Fruit fly (Drosophila melanogaster): Measurements from ENCODE around the gene CG10898.

Gene CG10898

dm6 chr3R:11557492-11557965 is at the start of gene CG10898:
TSS of gene CG10898 (plus strand) at chr3R:11557776.
- peak; percentile 76 for TF ChIP-seq CG32121 (GFP tag; IDR thresholded peaks at IDR 0.05)
- TF ChIP-seq D1 (tag; optimal IDR thresholded peaks at IDR 0.05), result peak; percentile 51
- peak; percentile 68 for TF ChIP-seq CG17806 (tag; optimal IDR thresholded peaks at IDR 0.05)
- peak; percentile 92 for TF ChIP-seq CG4496 (GFP tag; IDR thresholded peaks at IDR 0.05)
- TF ChIP-seq gl (tag; optimal IDR thresholded peaks at IDR 0.05), result no peak
- peak; percentile 81 for TF ChIP-seq CG12605 (GFP tag; IDR thresholded peaks at IDR 0.05)
- peak; percentile 71 for TF ChIP-seq Pif1A (GFP tag; optimal IDR thresholded peaks at IDR 0.05)
- TF ChIP-seq CG8159 (tag; optimal IDR thresholded peaks at IDR 0.05), result peak; percentile 68
- peak; percentile 75 for TF ChIP-seq fd96Ca (GFP tag; IDR thresholded peaks at IDR 0.05)
- peak; percentile 75 for TF ChIP-seq rn (GFP tag; IDR thresholded peaks at IDR 0.05)
- peak; percentile 43 for TF ChIP-seq Pif1B (GFP tag; optimal IDR thresholded peaks at IDR 0.05)
- peak; percentile 56 for TF ChIP-seq Snoo (tag; optimal IDR thresholded peaks at IDR 0.05)
- TF ChIP-seq CG15710 (tag; optimal IDR thresholded peaks at IDR 0.05), result peak; percentile 66
- peak; percentile 58 for TF ChIP-seq CG34367 (tag; optimal IDR thresholded peaks at IDR 0.05)
- TF ChIP-seq EcR (GFP tag; optimal IDR thresholded peaks at IDR 0.05), result no peak
- peak; percentile 71 for TF ChIP-seq CG14655 (GFP tag; optimal IDR thresholded peaks at IDR 0.05)
- TF ChIP-seq CG10348 (GFP tag; IDR thresholded peaks at IDR 0.05), result peak; percentile 38; the same call in 1 of the 2 replicates
- peak; percentile 83 for TF ChIP-seq Ets98B (GFP tag; IDR thresholded peaks at IDR 0.05)
- no peak for TF ChIP-seq CG13204 (GFP tag; optimal IDR thresholded peaks at IDR 0.05)
- peak; percentile 61 for TF ChIP-seq CG8301 (tag; optimal IDR thresholded peaks at IDR 0.05)
- peak; percentile 66 for TF ChIP-seq CG9948 (tag; optimal IDR thresholded peaks at IDR 0.05)

dm6 chr3R:11531893-11532292 is 25.7 kb upstream of the CG10898 start:
- TF ChIP-seq gl (tag; optimal IDR thresholded peaks at IDR 0.05), result no peak
- no peak for TF ChIP-seq EcR (GFP tag; optimal IDR thresholded peaks at IDR 0.05)
- TF ChIP-seq CG10348 (GFP tag; IDR thresholded peaks at IDR 0.05), result no peak
- no peak for TF ChIP-seq CG13204 (GFP tag; optimal IDR thresholded peaks at IDR 0.05)
- no peak for TF ChIP-seq D1 (tag; optimal IDR thresholded peaks at IDR 0.05)
- no peak for TF ChIP-seq CG8301 (tag; optimal IDR thresholded peaks at IDR 0.05)

- TF ChIP-seq Pif1B (GFP tag; optimal IDR thresholded peaks at IDR 0.05) (no peak), gl (tag; optimal IDR thresholded peaks at IDR 0.05) (no peak), CG13204 (GFP tag; optimal IDR thresholded peaks at IDR 0.05) (no peak)
Measured at dm6 chr3R:11542899-11543619, 14.5 kb upstream of the CG10898 start, which contains the start of gene dpr4. TSS of gene dpr4 (minus strand) at chr3R:11542949.

- TF ChIP-seq CG9948 (tag; optimal IDR thresholded peaks at IDR 0.05) (no peak), Pif1A (GFP tag; optimal IDR thresholded peaks at IDR 0.05) (no peak)
Measured at dm6 chr3R:11544150-11544549, 13.4 kb upstream of the CG10898 start.

- TF ChIP-seq CG4496 (GFP tag; IDR thresholded peaks at IDR 0.05) (no peak), rn (GFP tag; IDR thresholded peaks at IDR 0.05) (no peak), Pif1A (GFP tag; optimal IDR thresholded peaks at IDR 0.05) (no peak), CG15710 (tag; optimal IDR thresholded peaks at IDR 0.05) (no peak), fd96Ca (GFP tag; IDR thresholded peaks at IDR 0.05) (no peak), CG32121 (GFP tag; IDR thresholded peaks at IDR 0.05) (no peak)
Measured at dm6 chr3R:11551071-11551470, 6.5 kb upstream of the CG10898 start.

dm6 chr3R:11553845-11554244 is 3.7 kb upstream of the CG10898 start, which contains the start of gene CG14708:
TSS of gene CG14708 (plus strand) at chr3R:11554145.
- TF ChIP-seq CG9948 (tag; optimal IDR thresholded peaks at IDR 0.05) (no peak), CG14655 (GFP tag; optimal IDR thresholded peaks at IDR 0.05) (no peak), Pif1A (GFP tag; optimal IDR thresholded peaks at IDR 0.05) (no peak), CG17806 (tag; optimal IDR thresholded peaks at IDR 0.05) (no peak), Snoo (tag; optimal IDR thresholded peaks at IDR 0.05) (no peak), Pif1B (GFP tag; optimal IDR thresholded peaks at IDR 0.05) (no peak), gl (tag; optimal IDR thresholded peaks at IDR 0.05) (no peak), CG12605 (GFP tag; IDR thresholded peaks at IDR 0.05) (no peak), CG8159 (tag; optimal IDR thresholded peaks at IDR 0.05) (no peak), Ets98B (GFP tag; IDR thresholded peaks at IDR 0.05) (no peak), CG13204 (GFP tag; optimal IDR thresholded peaks at IDR 0.05) (no peak), CG8301 (tag; optimal IDR thresholded peaks at IDR 0.05) (no peak), CG15710 (tag; optimal IDR thresholded peaks at IDR 0.05) (no peak), CG34367 (tag; optimal IDR thresholded peaks at IDR 0.05) (no peak), D1 (tag; optimal IDR thresholded peaks at IDR 0.05) (no peak), CG4496 (GFP tag; IDR thresholded peaks at IDR 0.05) (no peak), CG32121 (GFP tag; IDR thresholded peaks at IDR 0.05) (no peak), CG10348 (GFP tag; IDR thresholded peaks at IDR 0.05) (no peak), rn (GFP tag; IDR thresholded peaks at IDR 0.05) (no peak), EcR (GFP tag; optimal IDR thresholded peaks at IDR 0.05) (no peak)

- TF ChIP-seq CG13204 (GFP tag; optimal IDR thresholded peaks at IDR 0.05) (no peak), CG34367 (tag; optimal IDR thresholded peaks at IDR 0.05) (no peak), fd96Ca (GFP tag; IDR thresholded peaks at IDR 0.05) (no peak), CG12605 (GFP tag; IDR thresholded peaks at IDR 0.05) (no peak), EcR (GFP tag; optimal IDR thresholded peaks at IDR 0.05) (no peak), D1 (tag; optimal IDR thresholded peaks at IDR 0.05) (no peak), CG17806 (tag; optimal IDR thresholded peaks at IDR 0.05) (no peak), CG14655 (GFP tag; optimal IDR thresholded peaks at IDR 0.05) (no peak), CG8301 (tag; optimal IDR thresholded peaks at IDR 0.05) (no peak), CG10348 (GFP tag; IDR thresholded peaks at IDR 0.05) (no peak), CG9948 (tag; optimal IDR thresholded peaks at IDR 0.05) (no peak)
Measured at dm6 chr3R:11554982-11555381, 2.6 kb upstream of the CG10898 start.
